Fruit fly (Drosophila melanogaster) whole organism, prepupa: ENCODE results near the gene CG33252.

Source experiments
- Blimp-1 ChIP-seq: fragments of 200-800 bp; sonication (Bioruptor generic); optimal IDR thresholded peaks from 3 replicates; lab custom pipeline; 2017; ENCODE audit warnings: missing biosample characterization, missing genetic modification characterization, mild to moderate bottlenecking, moderate library complexity, missing genetic modification reagents
- CG10631 ChIP-seq: fragments of 200-800 bp; sonication (Bioruptor generic); optimal IDR thresholded peaks from 2 replicates; lab custom pipeline; 2016; ENCODE audit warnings: missing biosample characterization, missing genetic modification characterization
- CG10669 ChIP-seq: fragments of 200-800 bp; sonication (Bioruptor generic); optimal IDR thresholded peaks from 3 replicates; lab custom pipeline; 2018; ENCODE audit warnings: missing biosample characterization, mild to moderate bottlenecking, missing genetic modification characterization, moderate library complexity
- CG11294 ChIP-seq: fragments of 200-800 bp; sonication (Bioruptor generic); IDR thresholded peaks from 2 replicates; pipeline ENCODE4 v1.3.6; 2022; ENCODE audit warnings: missing biosample characterization, missing genetic modification characterization
- CG11762 ChIP-seq: fragments of 200-800 bp; sonication (Bioruptor generic); optimal IDR thresholded peaks from 3 replicates; lab custom pipeline; 2016; ENCODE audit warnings: missing biosample characterization, missing genetic modification characterization; ENCODE audit not compliant: insufficient read depth
- CG15336 ChIP-seq: fragments of 200-800 bp; sonication (Bioruptor generic); IDR thresholded peaks from 2 replicates; pipeline ENCODE4 v1.3.6; 2022; ENCODE audit warnings: missing biosample characterization, missing genetic modification characterization
- CG1621 ChIP-seq: fragments of 200-800 bp; sonication (Bioruptor generic); optimal IDR thresholded peaks from 3 replicates; lab custom pipeline; 2018; ENCODE audit warnings: missing biosample characterization, mild to moderate bottlenecking, missing genetic modification characterization
- CG16779 ChIP-seq: fragments of 200-800 bp; sonication (Bioruptor generic); optimal IDR thresholded peaks from 3 replicates; lab custom pipeline; 2017; ENCODE audit warnings: missing biosample characterization, mild to moderate bottlenecking, missing genetic modification characterization
- CG3032 ChIP-seq: fragments of 200-800 bp; optimal IDR thresholded peaks from 2 replicates; lab custom pipeline; 2019; ENCODE audit warnings: missing biosample characterization, mild to moderate bottlenecking, missing genetic modification characterization, moderate library complexity
- CG31627 ChIP-seq: fragments of 200-800 bp; sonication (Bioruptor generic); optimal IDR thresholded peaks from 3 replicates; lab custom pipeline; 2016; ENCODE audit warnings: missing biosample characterization, missing genetic modification characterization
- CG32006 ChIP-seq: fragments of 200-800 bp; sonication (Bioruptor generic); optimal IDR thresholded peaks from 3 replicates; lab custom pipeline; 2017; ENCODE audit warnings: missing biosample characterization, mild to moderate bottlenecking, missing genetic modification characterization
- CG34406 ChIP-seq: fragments of 200-800 bp; sonication (Bioruptor generic); optimal IDR thresholded peaks from 3 replicates; lab custom pipeline; 2016; ENCODE audit warnings: missing biosample characterization, missing genetic modification characterization
- CG3919 ChIP-seq: fragments of 200-800 bp; sonication (Bioruptor generic); optimal IDR thresholded peaks from 3 replicates; lab custom pipeline; 2016; ENCODE audit warnings: missing biosample characterization, missing genetic modification characterization
- CG4318 ChIP-seq: fragments of 200-800 bp; sonication (Bioruptor generic); optimal IDR thresholded peaks from 3 replicates; lab custom pipeline; 2017; ENCODE audit warnings: missing biosample characterization, mild to moderate bottlenecking, missing genetic modification characterization
- CG6163 ChIP-seq: fragments of 200-800 bp; sonication (Bioruptor generic); IDR thresholded peaks from 3 replicates; pipeline ENCODE4 v1.3.6; 2022; ENCODE audit warnings: missing biosample characterization, missing genetic modification characterization
- CG6276 ChIP-seq: fragments of 200-800 bp; sonication (Bioruptor generic); optimal IDR thresholded peaks from 2 replicates; lab custom pipeline; 2017; ENCODE audit warnings: missing biosample characterization, mild to moderate bottlenecking, missing genetic modification characterization
- CG6808 ChIP-seq: fragments of 200-800 bp; sonication (Bioruptor generic); optimal IDR thresholded peaks from 3 replicates; lab custom pipeline; 2017; ENCODE audit warnings: missing biosample characterization, missing genetic modification characterization, mild to moderate bottlenecking, moderate library complexity, missing genetic modification reagents
- CG6854 ChIP-seq: fragments of 200-800 bp; sonication (Bioruptor generic); optimal IDR thresholded peaks from 2 replicates; lab custom pipeline; 2017; ENCODE audit warnings: missing biosample characterization, mild to moderate bottlenecking, missing genetic modification characterization
- CG8119 ChIP-seq: fragments of 200-800 bp; sonication (Bioruptor generic); IDR thresholded peaks from 3 replicates; pipeline ENCODE4 v1.3.6; 2022; ENCODE audit warnings: missing biosample characterization, missing genetic modification characterization
- CG8632 ChIP-seq: fragments of 200-800 bp; sonication (Bioruptor generic); optimal IDR thresholded peaks from 3 replicates; lab custom pipeline; 2016; ENCODE audit warnings: missing biosample characterization, missing genetic modification characterization
- Eip93F ChIP-seq: fragments of 200-800 bp; sonication (Bioruptor generic); optimal IDR thresholded peaks from 2 replicates; lab custom pipeline; 2016; ENCODE audit warnings: missing biosample characterization, mild to moderate bottlenecking, missing genetic modification characterization
- Ets21C ChIP-seq: fragments of 200-800 bp; sonication (Bioruptor generic); optimal IDR thresholded peaks from 3 replicates; lab custom pipeline; 2016; ENCODE audit warnings: missing biosample characterization, missing genetic modification characterization
- Ets96B ChIP-seq: fragments of 200-800 bp; optimal IDR thresholded peaks from 2 replicates; lab custom pipeline; 2019; ENCODE audit warnings: missing biosample characterization, mild to moderate bottlenecking, missing genetic modification characterization, moderate library complexity
- Gug ChIP-seq: fragments of 200-800 bp; sonication (Bioruptor generic); IDR thresholded peaks from 2 replicates; pipeline ENCODE4 v1.3.6; 2022; ENCODE audit warnings: missing biosample characterization, missing genetic modification characterization
- Hr39 ChIP-seq: fragments of 200-800 bp; sonication (Bioruptor generic); optimal IDR thresholded peaks from 2 replicates; lab custom pipeline; 2016; ENCODE audit warnings: missing biosample characterization, missing genetic modification characterization
- Hr4 ChIP-seq: fragments of 200-800 bp; sonication (Bioruptor generic); optimal IDR thresholded peaks from 3 replicates; lab custom pipeline; 2016; ENCODE audit warnings: missing biosample characterization, missing genetic modification characterization
- Lpt ChIP-seq: fragments of 200-800 bp; sonication (Bioruptor generic); optimal IDR thresholded peaks from 3 replicates; lab custom pipeline; 2016; ENCODE audit warnings: missing biosample characterization, missing genetic modification characterization
- OdsH ChIP-seq: fragments of 200-800 bp; sonication (Bioruptor generic); optimal IDR thresholded peaks from 3 replicates; lab custom pipeline; 2016; ENCODE audit warnings: missing biosample characterization, missing genetic modification characterization
- Smox ChIP-seq: fragments of 200-800 bp; sonication (Bioruptor generic); optimal IDR thresholded peaks from 3 replicates; lab custom pipeline; 2016; ENCODE audit warnings: missing biosample characterization, missing genetic modification characterization
- Sox102F ChIP-seq: fragments of 200-800 bp; sonication (Bioruptor generic); optimal IDR thresholded peaks from 2 replicates; lab custom pipeline; 2016; ENCODE audit warnings: missing biosample characterization, mild to moderate bottlenecking, missing genetic modification characterization
- Sox14 ChIP-seq: fragments of 200-800 bp; sonication (Bioruptor generic); optimal IDR thresholded peaks from 3 replicates; lab custom pipeline; 2016; ENCODE audit warnings: missing biosample characterization, missing genetic modification characterization
- Sox15 ChIP-seq: fragments of 200-800 bp; sonication (Bioruptor generic); optimal IDR thresholded peaks from 3 replicates; lab custom pipeline; 2016; ENCODE audit warnings: missing biosample characterization, missing genetic modification characterization
- cyc ChIP-seq: fragments of 200-800 bp; sonication (Bioruptor generic); optimal IDR thresholded peaks from 3 replicates; lab custom pipeline; 2016; ENCODE audit warnings: missing biosample characterization, missing genetic modification characterization
- dac ChIP-seq: fragments of 200-800 bp; sonication (Bioruptor generic); optimal IDR thresholded peaks from 2 replicates; lab custom pipeline; 2017; ENCODE audit warnings: missing biosample characterization, mild to moderate bottlenecking, missing genetic modification characterization
- dsx ChIP-seq: fragments of 200-800 bp; optimal IDR thresholded peaks from 3 replicates; lab custom pipeline; 2019; ENCODE audit warnings: missing biosample characterization, mild to moderate bottlenecking, missing genetic modification characterization, moderate library complexity; ENCODE audit not compliant: poor library complexity, severe bottlenecking
- eg ChIP-seq: fragments of 200-800 bp; sonication (Bioruptor generic); IDR thresholded peaks from 3 replicates; pipeline ENCODE4 v1.3.6; 2022; ENCODE audit warnings: missing biosample characterization, missing genetic modification characterization
- esn ChIP-seq: fragments of 200-800 bp; sonication (Bioruptor generic); optimal IDR thresholded peaks from 2 replicates; lab custom pipeline; 2016; ENCODE audit warnings: missing biosample characterization, mild to moderate bottlenecking, missing genetic modification characterization, moderate library complexity
- fd85E ChIP-seq: fragments of 200-800 bp; sonication (Bioruptor generic); optimal IDR thresholded peaks from 3 replicates; lab custom pipeline; 2016; ENCODE audit warnings: missing biosample characterization, missing genetic modification characterization
- fkh ChIP-seq: fragments of 200-800 bp; sonication (Bioruptor generic); optimal IDR thresholded peaks from 3 replicates; lab custom pipeline; 2017; ENCODE audit warnings: missing biosample characterization, mild to moderate bottlenecking, missing genetic modification characterization, moderate library complexity
- lz ChIP-seq: fragments of 200-800 bp; sonication (Bioruptor generic); optimal IDR thresholded peaks from 3 replicates; lab custom pipeline; 2016; ENCODE audit warnings: missing biosample characterization, missing genetic modification characterization
- net ChIP-seq: fragments of 200-800 bp; sonication (Bioruptor generic); optimal IDR thresholded peaks from 3 replicates; lab custom pipeline; 2016; ENCODE audit warnings: missing biosample characterization, missing genetic modification characterization
- pdm3 ChIP-seq: fragments of 200-800 bp; sonication (Bioruptor generic); optimal IDR thresholded peaks from 3 replicates; lab custom pipeline; 2016; ENCODE audit warnings: missing biosample characterization, missing genetic modification characterization
- ss ChIP-seq, 2 experiments: fragments of 200-800 bp; sonication (Bioruptor generic); optimal IDR thresholded peaks; 2 replicates in 1 of 2; 3 replicates in 1 of 2; lab custom pipeline; 2017 to 2018; ENCODE audit warnings: mild to moderate bottlenecking in 2 of 2, missing biosample characterization in 2 of 2, missing genetic modification characterization in 2 of 2, moderate library complexity in 1 of 2
- svp ChIP-seq: fragments of 200-800 bp; sonication (Bioruptor generic); peaks from one replicate; lab custom pipeline; 2016; ENCODE audit warnings: missing biosample characterization, missing genetic modification characterization

CG33252 gene

DNA sequence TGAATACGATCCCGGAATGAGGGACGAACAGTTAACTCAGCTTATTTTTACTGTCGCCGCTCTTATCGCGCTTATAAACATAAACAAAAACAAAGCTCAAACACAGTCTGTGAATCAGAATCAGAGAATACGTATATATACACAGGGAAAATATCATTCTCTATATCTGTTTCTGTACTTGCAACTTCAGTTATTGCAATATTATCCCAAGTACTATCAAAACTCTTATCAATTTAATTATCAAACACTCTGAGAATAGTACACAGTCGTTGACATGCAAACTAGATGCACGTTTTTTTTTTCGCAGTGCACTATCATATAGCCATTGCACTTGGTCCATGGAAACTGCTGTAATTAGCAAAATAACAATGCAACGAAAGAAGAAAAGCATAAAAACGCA is 48.4 kb upstream of the CG33252 start (continued):
- TF ChIP-seq CG6276 (GFP tag; lab: Kevin White, UChicago) = peak; percentile 71
- peak in 1 of 2 experiments; percentile 82 for TF ChIP-seq ss (GFP tag; optimal IDR thresholded peaks at IDR 0.05; lab: Kevin White, UChicago)
- peak; percentile 86 for TF ChIP-seq pdm3
- TF ChIP-seq CG11762 (GFP tag; lab: Kevin White, UChicago) = peak; percentile 76
- TF ChIP-seq dac (GFP tag; lab: Kevin White, UChicago) = peak; percentile 45
- peak; percentile 71; the same call in 1 of the 2 replicates for TF ChIP-seq CG11294 (GFP tag; lab: Robert Waterston, UW)
- TF ChIP-seq Ets21C = peak; percentile 70
- peak; percentile 80 for TF ChIP-seq cyc (GFP tag; lab: Kevin White, UChicago)
- peak; percentile 78 for TF ChIP-seq CG8632
- TF ChIP-seq CG1621 (tag; lab: Kevin White, UChicago) = peak; percentile 83
- no peak for TF ChIP-seq fkh (GFP tag; lab: Kevin White, UChicago)
- peak; percentile 78 for TF ChIP-seq Ets96B
- TF ChIP-seq CG3919 (GFP tag; lab: Kevin White, UChicago) = peak; percentile 86

DNA sequence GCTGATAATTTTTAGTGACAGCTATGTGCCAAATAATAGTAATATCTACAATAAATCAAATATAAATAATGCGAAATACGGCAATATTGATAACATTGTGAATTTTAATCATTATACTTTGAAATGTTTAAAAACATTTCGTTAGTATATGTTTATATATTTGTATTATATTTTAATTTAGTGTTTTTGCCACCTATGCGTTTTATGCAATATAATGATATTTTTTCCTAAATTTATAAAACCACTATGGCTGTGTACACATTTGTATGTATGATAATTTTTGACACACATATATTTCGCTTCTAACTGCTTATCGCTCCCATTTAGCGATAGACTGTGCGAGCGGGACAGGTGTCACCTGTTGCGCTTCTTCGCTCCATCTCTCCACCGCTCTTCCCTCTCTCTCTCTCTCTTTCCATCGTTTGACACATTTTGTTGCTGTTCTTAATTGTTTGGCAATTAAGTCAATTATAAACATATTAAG is 47.1 kb upstream of the CG33252 start:
- TF ChIP-seq CG11294 (GFP tag; lab: Robert Waterston, UW) (no peak), CG34406 (GFP tag; lab: Kevin White, UChicago) (no peak), esn (no peak), OdsH (GFP tag; lab: Kevin White, UChicago) (peak; percentile 2), Ets96B (no peak), pdm3 (no peak), CG8119 (peak; percentile 68), CG15336 (GFP tag; lab: Robert Waterston, UW) (peak; percentile 61; the same call in 1 of the 2 replicates), CG3032 (no peak), CG32006 (GFP tag; lab: Kevin White, UChicago) (peak; percentile 36), Smox (GFP tag; lab: Kevin White, UChicago) (no peak), CG10669 (GFP tag; lab: Kevin White, UChicago) (no peak), Blimp-1 (no peak), Sox102F (no peak), CG4318 (GFP tag; lab: Kevin White, UChicago) (no peak), net (GFP tag; lab: Kevin White, UChicago) (no peak), Sox15 (no peak), dsx (GFP tag; lab: Kevin White, UChicago) (no peak), ss (GFP tag; optimal IDR thresholded peaks at IDR 0.05; lab: Kevin White, UChicago) (no peak), Eip93F (no peak), CG10631 (GFP tag; lab: Kevin White, UChicago) (peak; percentile 4), lz (GFP tag; lab: Kevin White, UChicago) (no peak), Hr39 (GFP tag; lab: Kevin White, UChicago) (no peak), Hr4 (GFP tag; lab: Kevin White, UChicago) (peak; percentile 6), CG6808 (GFP tag; lab: Kevin White, UChicago) (no peak), svp (GFP tag; lab: Kevin White, UChicago) (peak; percentile 25), CG6163 (GFP tag; lab: Robert Waterston, UW) (no peak), Sox14 (no peak), CG6276 (GFP tag; lab: Kevin White, UChicago) (no peak), Lpt (GFP tag; lab: Kevin White, UChicago) (no peak), Gug (GFP tag; lab: Robert Waterston, UW) (no peak), Ets21C (no peak), fkh (GFP tag; lab: Kevin White, UChicago) (peak; percentile 42), CG16779 (tag; lab: Kevin White, UChicago) (no peak), CG6854 (GFP tag; lab: Kevin White, UChicago) (no peak), cyc (GFP tag; lab: Kevin White, UChicago) (no peak), eg (GFP tag; lab: Robert Waterston, UW) (0 out of 3 replicates have a peak, but pooled peaks have one; percentile 48), fd85E (no peak), CG31627 (no peak)
- TF ChIP-seq, all 60 proteins: peak for 9
